Worm (Caenorhabditis elegans): ENCODE measurements around the gene F42C5.3.
"Not testable (repeated sequence)": the region's sequence is repeated elsewhere in the genome, so short reads cannot be mapped to it uniquely, and the experiment has no call there.

F42C5.3 gene

DNA sequence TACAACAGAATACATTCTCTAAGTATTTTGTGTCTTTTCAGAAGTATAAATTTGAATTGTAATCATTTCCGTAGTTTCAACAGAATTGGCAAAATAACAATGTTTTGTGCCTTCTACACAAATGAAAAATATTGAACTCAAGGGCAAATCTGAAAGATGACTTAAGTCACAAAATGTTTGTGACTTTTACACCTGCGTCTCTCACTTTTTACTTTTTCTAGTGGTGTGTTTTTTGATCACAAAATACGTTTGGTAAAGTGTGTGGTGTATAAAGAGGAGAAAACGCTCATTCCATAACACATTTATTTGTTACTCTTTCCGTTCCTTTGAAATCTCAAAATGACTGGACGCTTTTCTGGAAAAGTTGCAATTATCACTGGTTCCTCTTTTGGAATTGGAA lies 26.8 kb downstream of the F42C5.3 start, which contains the start of gene C06E4.3:
C06E4.3 (plus strand) TSS at position 289 of the 400 bp plus-strand sequence.
- TF ChIP-seq unc-62 (GFP tag; optimal IDR thresholded peaks at IDR 0.05) (no peak), pha-4 (tag; optimal IDR thresholded peaks at IDR 0.05) (no peak)

DNA sequence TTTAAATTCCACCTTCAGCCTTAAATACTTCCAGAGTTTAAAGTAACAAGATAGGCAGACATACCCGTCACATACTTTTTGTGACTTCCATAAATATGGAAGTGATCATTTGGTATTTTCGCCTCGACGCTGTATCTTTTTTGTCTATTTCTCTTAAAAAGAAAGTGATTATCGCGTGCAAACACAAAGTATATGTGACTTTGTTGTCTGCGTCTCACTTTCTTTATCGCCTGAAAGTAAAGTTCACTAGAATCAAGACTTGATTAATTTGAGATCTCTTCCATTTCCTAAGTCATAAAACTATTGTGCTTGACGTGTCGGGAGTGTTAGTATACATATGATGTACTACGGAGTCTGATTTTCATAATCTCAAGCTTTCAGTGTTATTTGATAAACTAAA lies 29.1 kb downstream of the F42C5.3 start, which contains the start of gene C06E4.6:
C06E4.6 (minus strand) TSS at position 51 of the 400 bp plus-strand sequence.
- TF ChIP-seq nhr-28 (tag; optimal IDR thresholded peaks at IDR 0.05) (no peak), cnd-1 (tag; optimal IDR thresholded peaks at IDR 0.05) (no peak), tbx-8 (GFP tag; optimal IDR thresholded peaks at IDR 0.05) (no peak), mls-2 (tag; optimal IDR thresholded peaks at IDR 0.05) (no peak), nhr-76 (tag; optimal IDR thresholded peaks at IDR 0.05) (no peak), pha-4 (tag; optimal IDR thresholded peaks at IDR 0.05) (no peak), elt-1 (tag; optimal IDR thresholded peaks at IDR 0.05; ENCODE audit: borderline replicate concordance, insufficient read depth) (no peak), ces-1 (GFP tag; optimal IDR thresholded peaks at IDR 0.05) (no peak), hlh-1 (tag; optimal IDR thresholded peaks at IDR 0.05) (no peak), lsy-2 (tag; optimal IDR thresholded peaks at IDR 0.05) (no peak), ceh-39 (tag; optimal IDR thresholded peaks at IDR 0.05) (no peak), sptf-1 (tag; optimal IDR thresholded peaks at IDR 0.05) (no peak), flh-1 (GFP tag; optimal IDR thresholded peaks at IDR 0.05) (no peak)

DNA sequence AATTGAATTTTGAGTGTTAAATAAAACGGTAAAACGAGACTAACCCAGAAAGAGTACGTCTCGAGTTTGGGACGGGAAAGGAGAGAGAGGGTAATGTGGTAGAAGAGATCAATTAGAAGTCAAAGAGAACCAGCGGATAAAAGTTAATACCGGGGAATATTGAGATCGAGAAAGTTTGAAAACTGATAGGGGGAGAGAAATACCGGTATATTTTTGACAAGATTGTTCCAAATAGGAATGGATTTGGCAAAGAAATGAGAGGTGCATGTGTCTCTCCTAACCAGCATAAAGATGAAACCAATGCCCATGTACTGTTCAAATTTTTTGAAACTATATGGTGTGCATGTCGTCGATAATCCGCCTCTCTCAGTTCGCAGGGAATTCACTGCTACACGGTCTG lies 32.7 kb downstream of the F42C5.3 start, which contains the start of gene C06E4.5:
C06E4.5 (plus strand) TSS at position 301 of the 400 bp plus-strand sequence.
- not testable (repeated sequence) for TF ChIP-seq snpc-4 (tag; optimal IDR thresholded peaks at IDR 0.05); ham-2 (GFP tag; optimal IDR thresholded peaks at IDR 0.05); sptf-1 (tag; optimal IDR thresholded peaks at IDR 0.05)

DNA sequence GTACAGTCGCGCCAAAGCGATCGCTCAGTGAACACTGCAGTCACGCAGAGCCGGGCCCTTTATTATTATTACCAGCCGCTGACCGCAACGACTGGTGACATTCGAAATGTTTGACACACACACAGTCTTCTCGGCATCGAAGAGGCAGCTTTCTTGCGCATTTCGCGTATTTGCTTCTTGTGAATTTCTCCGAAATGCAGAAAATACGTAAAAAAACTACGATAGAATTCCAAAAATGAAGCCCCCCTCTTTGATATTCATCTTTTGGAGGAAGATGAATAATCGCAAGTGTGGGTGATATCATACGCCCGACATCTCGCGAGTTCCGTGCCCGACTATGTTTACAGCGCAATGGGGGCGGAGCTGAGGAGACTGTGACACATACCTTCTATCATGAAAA lies 34.1 kb downstream of the F42C5.3 start:
- TF ChIP-seq ceh-83 (GFP tag; optimal IDR thresholded peaks at IDR 0.05) = no peak
- TF ChIP-seq lin-32 (GFP tag; optimal IDR thresholded peaks at IDR 0.05) = no peak
- TF ChIP-seq drap-1 (GFP tag; optimal IDR thresholded peaks at IDR 0.05) = no peak
- TF ChIP-seq ces-1 (GFP tag; optimal IDR thresholded peaks at IDR 0.05) = no peak
- no peak for TF ChIP-seq unc-62 (GFP tag; optimal IDR thresholded peaks at IDR 0.05)
- TF ChIP-seq mls-2 (tag; optimal IDR thresholded peaks at IDR 0.05) = no peak
- TF ChIP-seq nhr-237 (tag; optimal IDR thresholded peaks at IDR 0.05) = no peak
- no peak for TF ChIP-seq flh-1 (GFP tag; optimal IDR thresholded peaks at IDR 0.05)
- TF ChIP-seq nhr-2 (tag; optimal IDR thresholded peaks at IDR 0.05) = no peak
- TF ChIP-seq snpc-4 (tag; optimal IDR thresholded peaks at IDR 0.05) = no peak

DNA sequence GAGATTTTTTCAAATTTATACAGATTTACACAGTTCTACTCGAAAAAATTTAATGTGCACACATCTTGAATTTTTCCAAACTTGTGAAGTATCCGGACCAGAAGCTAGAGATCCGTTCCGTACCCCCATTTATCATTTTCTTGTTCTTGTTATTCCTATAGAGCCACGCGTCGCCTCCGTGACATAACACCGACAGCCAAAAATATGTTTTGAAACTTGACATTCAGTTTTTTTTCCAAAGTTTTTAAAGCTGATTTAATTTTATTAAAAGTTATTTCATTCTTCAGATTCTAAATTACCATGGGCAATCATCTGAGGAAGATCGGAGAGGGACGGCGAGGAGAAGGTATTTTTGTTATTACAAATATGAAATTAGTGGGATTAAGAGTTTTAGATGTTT lies 37.2 kb downstream of the F42C5.3 start, which contains the start of gene D2024.18:
D2024.18 (plus strand) TSS at position 301 of the 400 bp plus-strand sequence.
- TF ChIP-seq drap-1 (GFP tag; optimal IDR thresholded peaks at IDR 0.05) (no peak), bed-3 (GFP tag; optimal IDR thresholded peaks at IDR 0.05) (no peak), nhr-76 (tag; optimal IDR thresholded peaks at IDR 0.05) (no peak), ztf-11 (tag; optimal IDR thresholded peaks at IDR 0.05) (no peak), tbx-8 (GFP tag; optimal IDR thresholded peaks at IDR 0.05) (no peak), ceh-83 (GFP tag; optimal IDR thresholded peaks at IDR 0.05) (no peak), blmp-1 (tag; optimal IDR thresholded peaks at IDR 0.05) (no peak), ceh-39 (tag; optimal IDR thresholded peaks at IDR 0.05) (no peak), mep-1 (tag; optimal IDR thresholded peaks at IDR 0.05) (no peak), zip-8 (tag; optimal IDR thresholded peaks at IDR 0.05) (no peak), unc-120 (tag; optimal IDR thresholded peaks at IDR 0.05; ENCODE audit: poor library complexity, severe bottlenecking) (no peak), sptf-1 (tag; optimal IDR thresholded peaks at IDR 0.05) (no peak), ham-2 (GFP tag; optimal IDR thresholded peaks at IDR 0.05) (no peak), elt-1 (tag; optimal IDR thresholded peaks at IDR 0.05; ENCODE audit: borderline replicate concordance, insufficient read depth) (no peak), nhr-2 (tag; optimal IDR thresholded peaks at IDR 0.05) (no peak), hlh-1 (tag; optimal IDR thresholded peaks at IDR 0.05) (no peak), ceh-43 (GFP tag; optimal IDR thresholded peaks at IDR 0.05) (no peak), unc-39 (tag; optimal IDR thresholded peaks at IDR 0.05) (no peak), snpc-4 (tag; optimal IDR thresholded peaks at IDR 0.05) (no peak)

DNA sequence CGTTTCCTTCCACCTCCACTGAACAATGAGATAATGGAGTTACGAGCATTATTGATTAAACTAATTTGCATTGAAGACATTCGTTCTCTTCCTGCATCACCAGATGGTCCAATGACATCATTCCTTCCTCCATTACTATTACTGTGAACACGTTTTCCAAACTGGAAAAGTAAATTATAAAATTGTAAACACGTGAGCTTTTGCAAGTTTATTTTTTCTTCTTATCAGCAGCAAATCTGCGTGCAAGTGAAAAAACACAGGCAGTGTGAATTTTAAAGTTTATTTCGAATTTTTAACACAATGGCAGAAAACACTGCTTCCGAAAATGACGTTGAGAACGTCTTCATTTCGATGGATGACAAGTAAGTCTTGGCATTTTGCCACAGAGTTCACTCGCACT lies 40.1 kb downstream of the F42C5.3 start, which contains the start of gene D2024.1:
D2024.1 (plus strand) TSS at position 301 of the 400 bp plus-strand sequence.
- TF ChIP-seq lin-13, sptf-1, hlh-1 (tag; optimal IDR thresholded peaks at IDR 0.05): not testable (repeated sequence)
